Fruit fly (Drosophila melanogaster): Measurements from ENCODE around the gene CG7365.

CG7365 gene

dm6 chr3L:20088755-20089334 lies 38.3 kb downstream of the CG7365 start, which contains the start of gene sNPF-R:
Gene sNPF-R, minus strand, starts transcription at chr3L:20089007.
- TF ChIP-seq CG8478 (optimal IDR thresholded peaks at IDR 0.05) (no peak), CTCF (optimal IDR thresholded peaks at IDR 0.05) (no peak)

dm6 chr3L:20085035-20085434 lies 42.1 kb downstream of the CG7365 start:
- TF ChIP-seq CTCF (optimal IDR thresholded peaks at IDR 0.05) (no peak), CG8478 (optimal IDR thresholded peaks at IDR 0.05) (no peak)

All from S2 (cell line).